Fruit fly (Drosophila melanogaster): ENCODE data around the gene CG9331.
A peak's percentile ranks its signal among the peaks of the same experiment; 100 is the strongest.

The CG9331 gene

dm6 chr2L:20803733-20804164, 18.9 kb upstream of the CG9331 start (continued):
- peak in 1 of 2 experiments; percentile 47 for TF ChIP-seq Pdp1 (GFP tag; optimal IDR thresholded peaks at IDR 0.05)
- TF ChIP-seq Deaf1 (tag; optimal IDR thresholded peaks at IDR 0.05) = peak; percentile 31
- no peak for TF ChIP-seq CG17612 (GFP tag; IDR thresholded peaks at IDR 0.05)
- peak; percentile 65 for TF ChIP-seq sd (tag; optimal IDR thresholded peaks at IDR 0.05)
- peak; percentile 45 to 52 for TF ChIP-seq Trl (optimal IDR thresholded peaks at IDR 0.05)
- no peak for TF ChIP-seq Trl (GFP tag; optimal IDR thresholded peaks at IDR 0.05)
- peak; percentile 48 for TF ChIP-seq CG13894 (tag; optimal IDR thresholded peaks at IDR 0.05)
- TF ChIP-seq CG31224 (GFP tag; IDR thresholded peaks at IDR 0.05) = peak; percentile 27; the same call in 1 of the 2 replicates
- no peak for TF ChIP-seq CG2202 (tag; optimal IDR thresholded peaks at IDR 0.05)
- TF ChIP-seq Doc2 (GFP tag; IDR thresholded peaks at IDR 0.05) = no peak
- no peak for TF ChIP-seq Dad (GFP tag; optimal IDR thresholded peaks at IDR 0.05)
- peak; percentile 83 for TF ChIP-seq pros (GFP tag; optimal IDR thresholded peaks at IDR 0.05)
- no peak for TF ChIP-seq gfzf (GFP tag; optimal IDR thresholded peaks at IDR 0.05)
- no peak for TF ChIP-seq CG4424 (GFP tag; optimal IDR thresholded peaks at IDR 0.05)
- 0 out of 2 replicates have a peak, but pooled peaks have one; percentile 27 for TF ChIP-seq amos (GFP tag; IDR thresholded peaks at IDR 0.05; ENCODE audit: partially characterized antibody)
- 0 out of 2 replicates have a peak, but pooled peaks have one; percentile 5 for TF ChIP-seq CG32767 (GFP tag; IDR thresholded peaks at IDR 0.05)
- no peak for TF ChIP-seq Dip2 (GFP tag; IDR thresholded peaks at IDR 0.05)
- no peak for TF ChIP-seq luna (GFP tag; optimal IDR thresholded peaks at IDR 0.05)

dm6 chr2L:20805624-20806339, 16.8 kb upstream of the CG9331 start:
- peak; percentile 89 for TF ChIP-seq CG15601 (tag; optimal IDR thresholded peaks at IDR 0.05)
- peak; percentile 94 for TF ChIP-seq tio (GFP tag; optimal IDR thresholded peaks at IDR 0.05)
- TF ChIP-seq CG7556 (GFP tag; optimal IDR thresholded peaks at IDR 0.05) = peak; percentile 97
- peak; percentile 64; the same call in 2 of the 4 replicates for TF ChIP-seq Dll (GFP tag; IDR thresholded peaks at IDR 0.05; ENCODE audit: partially characterized antibody)
- peak; percentile 95 for TF ChIP-seq CG11695 (GFP tag; IDR thresholded peaks at IDR 0.05)
- TF ChIP-seq CG1647 (GFP tag; optimal IDR thresholded peaks at IDR 0.05) = peak; percentile 81
- TF ChIP-seq chm (GFP tag; IDR thresholded peaks at IDR 0.05) = peak; percentile 90
- TF ChIP-seq gem (tag; optimal IDR thresholded peaks at IDR 0.05) = peak; percentile 98
- peak; percentile 58 for TF ChIP-seq MESR4 (GFP tag; optimal IDR thresholded peaks at IDR 0.05)
- peak; percentile 91 for TF ChIP-seq CG14667 (GFP tag; IDR thresholded peaks at IDR 0.05)
- peak; percentile 92 for TF ChIP-seq gce (GFP tag; IDR thresholded peaks at IDR 0.05)
- TF ChIP-seq HHEX (GFP tag; optimal IDR thresholded peaks at IDR 0.05) = peak; percentile 96
- TF ChIP-seq CG12236 (GFP tag; optimal IDR thresholded peaks at IDR 0.05) = peak; percentile 47
- TF ChIP-seq crc (GFP tag; optimal IDR thresholded peaks at IDR 0.05) = peak; percentile 55
- peak; percentile 87 for TF ChIP-seq Poxn (GFP tag; IDR thresholded peaks at IDR 0.05)
- peak; percentile 92 for TF ChIP-seq CG12071 (GFP tag; optimal IDR thresholded peaks at IDR 0.05)
- TF ChIP-seq HLH4C (GFP tag; IDR thresholded peaks at IDR 0.05; ENCODE audit: partially characterized antibody) = peak; percentile 96
- peak; percentile 96 for TF ChIP-seq Meics (GFP tag; optimal IDR thresholded peaks at IDR 0.05)
- peak; percentile 85 for TF ChIP-seq CG8281 (tag; optimal IDR thresholded peaks at IDR 0.05)
- peak; percentile 97 for TF ChIP-seq Fer3 (tag; optimal IDR thresholded peaks at IDR 0.05)
- peak; percentile 97 for TF ChIP-seq unpg (GFP tag; optimal IDR thresholded peaks at IDR 0.05)
- peak; percentile 7 for TF ChIP-seq CG3163 (GFP tag; optimal IDR thresholded peaks at IDR 0.05)
- peak; percentile 65 for TF ChIP-seq fd102C (GFP tag; optimal IDR thresholded peaks at IDR 0.05)
- peak; percentile 92 for TF ChIP-seq fd3F (GFP tag; optimal IDR thresholded peaks at IDR 0.05)
- peak; percentile 83 to 84 for TF ChIP-seq chif (GFP tag; optimal IDR thresholded peaks at IDR 0.05)
- peak; percentile 93 for TF ChIP-seq CG43689 (GFP tag; IDR thresholded peaks at IDR 0.05)
- TF ChIP-seq Adf1 (GFP tag; IDR thresholded peaks at IDR 0.05) = peak; percentile 84
- peak; percentile 63 for TF ChIP-seq CG4282 (GFP tag; optimal IDR thresholded peaks at IDR 0.05)
- peak; percentile 92 for TF ChIP-seq nau (GFP tag; optimal IDR thresholded peaks at IDR 0.05)
- peak; percentile 93 for TF ChIP-seq ase (GFP tag; IDR thresholded peaks at IDR 0.05)
- TF ChIP-seq vvl (GFP tag; IDR thresholded peaks at IDR 0.05) = peak; percentile 98

Data from whole organism, embryonic.